Fruit fly (Drosophila melanogaster): Measurements from ENCODE around the gene sit.

sit gene

dm6 chr3R:22546017-22546416, 16.4 kb downstream of the sit start:
- TF ChIP-seq CG33017 (tag; optimal IDR thresholded peaks at IDR 0.05) (no peak), CG7101 (tag; optimal IDR thresholded peaks at IDR 0.05) (no peak), cic (GFP tag; optimal IDR thresholded peaks at IDR 0.05) (peak; percentile 28)

- TF ChIP-seq CG33017 (tag; optimal IDR thresholded peaks at IDR 0.05) = no peak
- TF ChIP-seq CG1620 (GFP tag; optimal IDR thresholded peaks at IDR 0.05) = no peak
- TF ChIP-seq CG11617 (GFP tag; optimal IDR thresholded peaks at IDR 0.05) = no peak
- TF ChIP-seq bab1 (GFP tag; optimal IDR thresholded peaks at IDR 0.05) = peak; percentile 53
- TF ChIP-seq Mnt (GFP tag; optimal IDR thresholded peaks at IDR 0.05) = peak; percentile 35
- TF ChIP-seq CG7101 (tag; optimal IDR thresholded peaks at IDR 0.05) = no peak
- peak; percentile 92 for TF ChIP-seq tj (GFP tag; optimal IDR thresholded peaks at IDR 0.05)
- TF ChIP-seq CG7045 (GFP tag; optimal IDR thresholded peaks at IDR 0.05) = no peak
- no peak for TF ChIP-seq Crg-1 (GFP tag; optimal IDR thresholded peaks at IDR 0.05)
Observed at dm6 chr3R:22542773-22543411, 19.5 kb downstream of the sit start.

DNA sequence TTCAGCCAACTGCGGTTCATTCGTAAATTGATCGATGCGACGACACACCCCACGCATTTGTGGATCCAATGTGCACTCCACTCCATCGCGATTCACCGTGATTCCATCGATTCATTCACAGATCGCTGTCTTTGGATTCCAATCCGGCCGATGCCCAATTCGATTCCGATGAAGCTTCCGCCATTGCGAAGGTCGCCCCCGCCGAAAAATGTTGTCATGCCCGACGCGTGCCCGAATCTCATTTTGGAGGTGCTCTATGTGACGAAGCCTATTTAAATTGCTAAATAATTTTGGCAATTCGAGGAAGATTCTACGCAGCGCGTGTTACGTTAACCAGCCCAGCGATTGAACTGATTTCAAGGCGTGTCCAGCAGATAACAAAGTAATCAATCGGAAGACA, 21.7 kb downstream of the sit start:
- no peak for TF ChIP-seq Clk (GFP tag; optimal IDR thresholded peaks at IDR 0.05)
- no peak for TF ChIP-seq Mnt (GFP tag; optimal IDR thresholded peaks at IDR 0.05)
- TF ChIP-seq CG5204 (GFP tag; optimal IDR thresholded peaks at IDR 0.05) = no peak
- TF ChIP-seq toe (GFP tag; optimal IDR thresholded peaks at IDR 0.05) = no peak
- TF ChIP-seq cic (GFP tag; optimal IDR thresholded peaks at IDR 0.05) = no peak
- TF ChIP-seq CG1620 (GFP tag; optimal IDR thresholded peaks at IDR 0.05) = no peak
- no peak for TF ChIP-seq CG7045 (GFP tag; optimal IDR thresholded peaks at IDR 0.05)
- TF ChIP-seq tj (GFP tag; optimal IDR thresholded peaks at IDR 0.05) = no peak
- TF ChIP-seq bab1 (GFP tag; optimal IDR thresholded peaks at IDR 0.05) = no peak
- no peak for TF ChIP-seq CG33017 (tag; optimal IDR thresholded peaks at IDR 0.05)
- TF ChIP-seq CG14711 (tag; optimal IDR thresholded peaks at IDR 0.05) = no peak
- no peak for TF ChIP-seq CG7101 (tag; optimal IDR thresholded peaks at IDR 0.05)
- no peak for TF ChIP-seq cnc (optimal IDR thresholded peaks at IDR 0.05)
- no peak for TF ChIP-seq CG12768 (GFP tag; optimal IDR thresholded peaks at IDR 0.05)
- TF ChIP-seq CG11617 (GFP tag; optimal IDR thresholded peaks at IDR 0.05) = no peak
- no peak for TF ChIP-seq kay (GFP tag; ENCODE audit: borderline replicate concordance)
- TF ChIP-seq Hr96 (GFP tag; optimal IDR thresholded peaks at IDR 0.05) = no peak

DNA sequence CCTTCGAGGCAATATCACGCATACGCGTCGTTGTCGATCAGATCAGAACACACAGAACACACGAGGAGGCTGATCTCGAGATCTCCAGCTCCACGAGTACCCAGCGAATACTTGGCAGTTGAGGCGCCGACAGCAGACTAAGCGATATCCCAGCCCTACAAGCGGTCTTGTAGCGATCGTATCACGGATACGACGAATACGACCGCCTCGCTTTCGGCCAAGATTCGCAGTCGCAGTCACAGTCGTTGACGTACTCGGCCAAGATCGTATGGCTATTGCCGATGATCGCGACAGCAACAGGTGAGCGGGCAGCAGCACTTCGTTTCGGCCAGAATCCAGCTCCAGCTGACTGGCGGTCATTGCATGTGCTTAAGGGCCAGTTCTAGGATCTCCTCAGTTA, 22.6 kb downstream of the sit start, which contains the start of gene CG5326:
Gene CG5326 (minus strand): TSS at position 158 of the 400 bp plus-strand sequence.
- TF ChIP-seq CG7045 (GFP tag; optimal IDR thresholded peaks at IDR 0.05) (no peak), tj (GFP tag; optimal IDR thresholded peaks at IDR 0.05) (peak; percentile 76), CG11617 (GFP tag; optimal IDR thresholded peaks at IDR 0.05) (no peak), CG7101 (tag; optimal IDR thresholded peaks at IDR 0.05) (no peak)

DNA sequence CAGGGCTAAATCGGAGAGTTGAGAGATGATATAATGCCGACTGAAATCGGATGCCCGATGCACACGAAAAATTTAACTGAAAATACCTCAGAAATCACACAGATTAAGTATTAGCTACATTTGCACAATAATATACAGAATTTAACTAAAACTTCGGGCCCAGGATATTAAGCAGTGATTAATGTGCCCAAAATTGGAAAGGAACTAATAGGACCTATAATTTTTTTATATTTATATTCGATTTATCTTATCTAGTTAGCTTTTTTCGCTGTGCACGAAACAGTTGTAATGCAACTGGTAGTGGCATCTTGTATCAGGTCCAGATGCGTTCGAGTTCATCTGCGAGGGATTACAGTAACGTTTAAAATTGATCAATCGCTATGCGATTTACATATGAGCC, 23.5 kb downstream of the sit start:
- no peak for TF ChIP-seq cnc (optimal IDR thresholded peaks at IDR 0.05)
- no peak for TF ChIP-seq tj (GFP tag; optimal IDR thresholded peaks at IDR 0.05)
- no peak for TF ChIP-seq CG7045 (GFP tag; optimal IDR thresholded peaks at IDR 0.05)
- no peak for TF ChIP-seq Crg-1 (GFP tag; optimal IDR thresholded peaks at IDR 0.05)
- no peak for TF ChIP-seq pad (GFP tag; optimal IDR thresholded peaks at IDR 0.05)
- TF ChIP-seq ovo (GFP tag; optimal IDR thresholded peaks at IDR 0.05) = no peak
- TF ChIP-seq Mnt (GFP tag; optimal IDR thresholded peaks at IDR 0.05) = no peak
- TF ChIP-seq CG11617 (GFP tag; optimal IDR thresholded peaks at IDR 0.05) = no peak
- TF ChIP-seq Hr96 (GFP tag; optimal IDR thresholded peaks at IDR 0.05) = no peak
- TF ChIP-seq cic (GFP tag; optimal IDR thresholded peaks at IDR 0.05) = no peak
- TF ChIP-seq kay (GFP tag; ENCODE audit: borderline replicate concordance) = no peak
- TF ChIP-seq bab1 (GFP tag; optimal IDR thresholded peaks at IDR 0.05) = no peak
- no peak for TF ChIP-seq CG14711 (tag; optimal IDR thresholded peaks at IDR 0.05)

DNA sequence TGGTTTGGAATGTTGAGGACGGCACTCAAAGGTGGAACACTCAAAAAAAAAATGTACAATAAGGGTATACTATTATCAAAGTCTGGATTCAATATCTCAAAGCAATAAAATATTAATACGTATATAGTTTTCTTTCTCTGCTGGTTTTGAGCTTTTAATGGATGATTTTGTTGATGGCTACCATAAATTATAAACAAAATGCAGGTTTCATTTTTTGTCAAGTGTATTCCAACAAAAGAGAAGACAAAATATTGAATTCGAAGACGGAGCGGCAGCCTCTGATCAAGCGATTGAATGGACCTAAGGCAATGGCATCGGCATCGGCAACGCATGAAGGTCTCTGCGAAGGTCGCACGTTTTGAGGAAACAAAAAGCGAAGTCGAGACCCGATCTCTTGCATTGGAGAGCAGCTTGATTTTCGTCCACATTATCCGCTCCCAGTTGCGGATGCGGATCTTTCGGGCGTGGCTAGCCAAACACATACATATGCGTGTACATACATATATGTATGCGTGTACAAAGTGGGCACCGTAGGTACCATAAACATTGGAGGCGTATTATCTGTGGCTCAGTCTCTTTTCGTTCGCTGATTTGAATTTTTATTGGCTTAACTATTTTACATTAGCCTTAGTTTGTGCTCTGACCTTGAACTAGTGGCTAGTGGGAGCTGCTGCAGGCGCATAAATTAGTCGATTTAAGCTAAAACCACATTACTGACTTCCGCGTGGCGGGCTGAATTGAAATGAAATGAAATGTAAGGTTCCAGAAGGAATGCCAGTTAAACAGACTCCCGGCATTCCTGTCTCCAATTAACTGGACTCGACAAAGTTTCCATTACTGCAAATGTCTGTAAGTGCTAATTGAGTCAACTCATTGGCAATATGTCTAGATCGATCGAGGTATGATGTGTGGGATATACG, 25.6 kb downstream of the sit start:
- TF ChIP-seq toe (GFP tag; optimal IDR thresholded peaks at IDR 0.05) (no peak), Hr96 (GFP tag; optimal IDR thresholded peaks at IDR 0.05) (no peak), cic (GFP tag; optimal IDR thresholded peaks at IDR 0.05) (no peak), ovo (GFP tag; optimal IDR thresholded peaks at IDR 0.05) (no peak), bab1 (GFP tag; optimal IDR thresholded peaks at IDR 0.05) (no peak), CG12768 (GFP tag; optimal IDR thresholded peaks at IDR 0.05) (no peak), pad (GFP tag; optimal IDR thresholded peaks at IDR 0.05) (no peak)

DNA sequence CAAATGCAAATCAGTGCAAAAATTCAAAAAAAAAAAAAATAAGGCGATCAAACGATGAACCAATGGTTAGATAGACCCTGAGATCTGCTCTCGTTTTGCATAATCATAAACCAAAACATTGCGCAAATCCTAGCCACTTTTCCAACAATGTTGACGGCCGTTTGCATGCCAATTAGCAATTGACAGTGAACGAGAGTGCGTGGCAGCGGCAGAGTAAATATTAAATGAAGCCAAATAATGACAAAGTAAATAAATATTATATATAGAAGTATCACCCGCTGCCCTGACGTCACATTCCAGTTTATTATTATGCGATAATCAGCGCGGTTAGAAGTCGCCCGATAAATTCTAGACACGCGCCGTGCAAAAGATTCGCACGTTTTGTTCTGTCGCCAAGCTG, 26.4 kb downstream of the sit start:
- TF ChIP-seq CG11617 (GFP tag; optimal IDR thresholded peaks at IDR 0.05) = no peak
- TF ChIP-seq Mnt (GFP tag; optimal IDR thresholded peaks at IDR 0.05) = no peak
- TF ChIP-seq CG7101 (tag; optimal IDR thresholded peaks at IDR 0.05) = no peak
- TF ChIP-seq CG5204 (GFP tag; optimal IDR thresholded peaks at IDR 0.05) = no peak
- no peak for TF ChIP-seq CG12768 (GFP tag; optimal IDR thresholded peaks at IDR 0.05)
- TF ChIP-seq ovo (GFP tag; optimal IDR thresholded peaks at IDR 0.05) = no peak
- no peak for TF ChIP-seq tj (GFP tag; optimal IDR thresholded peaks at IDR 0.05)
- TF ChIP-seq CG14711 (tag; optimal IDR thresholded peaks at IDR 0.05) = no peak
- TF ChIP-seq pad (GFP tag; optimal IDR thresholded peaks at IDR 0.05) = no peak
- TF ChIP-seq CG33017 (tag; optimal IDR thresholded peaks at IDR 0.05) = no peak
- TF ChIP-seq kay (GFP tag; ENCODE audit: borderline replicate concordance) = no peak
- TF ChIP-seq CG1620 (GFP tag; optimal IDR thresholded peaks at IDR 0.05) = no peak
- TF ChIP-seq CG7045 (GFP tag; optimal IDR thresholded peaks at IDR 0.05) = no peak
- no peak for TF ChIP-seq cnc (optimal IDR thresholded peaks at IDR 0.05)
- TF ChIP-seq Hr96 (GFP tag; optimal IDR thresholded peaks at IDR 0.05) = no peak

Measured in whole organism, adult.